Fruit fly (Drosophila melanogaster) whole organism, embryonic: Measurements from ENCODE around the gene CG44362.

Experiments used
- Aef1 ChIP-seq: fragments of 200-800 bp; sonication (Bioruptor generic); IDR thresholded peaks from 3 replicates; pipeline ENCODE4 v1.3.6; 2022; ENCODE audit warnings: missing biosample characterization, missing genetic modification characterization
- Asciz ChIP-seq: fragments of 200-800 bp; sonication (Bioruptor generic); optimal IDR thresholded peaks from 2 replicates; lab custom pipeline; 2017; ENCODE audit warnings: missing biosample characterization, mild to moderate bottlenecking, missing genetic modification characterization, missing genetic modification reagents
- Awh ChIP-seq: fragments of 200-800 bp; sonication (Bioruptor generic); IDR thresholded peaks from 2 replicates; pipeline ENCODE4, ENCODE4 v1.3.6; 2022; ENCODE audit warnings: missing biosample characterization, missing genetic modification characterization
- Bdp1 ChIP-seq: fragments of 200-800 bp; sonication (Bioruptor generic); optimal IDR thresholded peaks from 3 replicates; lab custom pipeline; 2016; ENCODE audit warnings: missing biosample characterization, missing genetic modification characterization
- C15 ChIP-seq: fragments of 200-800 bp; sonication (Bioruptor generic); IDR thresholded peaks from 3 replicates; pipeline ENCODE4 v1.3.6; 2022; ENCODE audit warnings: missing biosample characterization, missing genetic modification characterization
- CG11398 ChIP-seq: fragments of 200-800 bp; sonication (Bioruptor generic); optimal IDR thresholded peaks from 2 replicates; lab custom pipeline; 2016; ENCODE audit warnings: missing biosample characterization, missing genetic modification characterization
- CG11695 ChIP-seq: fragments of 200-800 bp; sonication (Bioruptor generic); IDR thresholded peaks from 3 replicates; pipeline ENCODE4 v1.3.6; 2022; ENCODE audit warnings: missing biosample characterization, missing genetic modification characterization
- CG11723 ChIP-seq: fragments of 200-800 bp; sonication (Bioruptor generic); optimal IDR thresholded peaks from 2 replicates; lab custom pipeline; 2017; ENCODE audit warnings: missing biosample characterization, mild to moderate bottlenecking, missing genetic modification characterization
- CG12071 ChIP-seq: fragments of 200-800 bp; sonication (Bioruptor generic); optimal IDR thresholded peaks from 3 replicates; lab custom pipeline; 2018; ENCODE audit warnings: missing biosample characterization, mild to moderate bottlenecking, missing genetic modification characterization
- CG12219 ChIP-seq: fragments of 200-800 bp; sonication (Bioruptor generic); optimal IDR thresholded peaks from 3 replicates; lab custom pipeline; 2018; ENCODE audit warnings: missing biosample characterization, mild to moderate bottlenecking, missing genetic modification characterization
- CG12391 ChIP-seq: fragments of 200-800 bp; sonication (Bioruptor generic); optimal IDR thresholded peaks from 3 replicates; lab custom pipeline; 2018; ENCODE audit warnings: missing biosample characterization, mild to moderate bottlenecking, missing genetic modification characterization, moderate library complexity
- CG14710 ChIP-seq: fragments of 200-800 bp; sonication (Bioruptor generic); optimal IDR thresholded peaks from 3 replicates; lab custom pipeline; 2019; ENCODE audit warnings: missing biosample characterization, mild to moderate bottlenecking, missing genetic modification characterization, moderate library complexity
- CG16815 ChIP-seq: fragments of 200-800 bp; sonication (Bioruptor generic); optimal IDR thresholded peaks from 3 replicates; lab custom pipeline; 2017; ENCODE audit warnings: missing biosample characterization, mild to moderate bottlenecking, missing genetic modification characterization
- CG17361 ChIP-seq: fragments of 200-800 bp; sonication (Bioruptor generic); IDR thresholded peaks from 3 replicates; pipeline ENCODE4 v1.3.6; 2022; ENCODE audit warnings: missing biosample characterization, missing genetic modification characterization
- CG3407 ChIP-seq: fragments of 200-800 bp; sonication (Bioruptor generic); optimal IDR thresholded peaks from 2 replicates; lab custom pipeline; 2018; ENCODE audit warnings: missing biosample characterization, mild to moderate bottlenecking, missing genetic modification characterization
- CG34422 ChIP-seq: fragments of 200-800 bp; sonication (Bioruptor generic); IDR thresholded peaks from 3 replicates; pipeline ENCODE4 v1.3.6; 2022; ENCODE audit warnings: missing biosample characterization, missing genetic modification characterization
- CG4854 ChIP-seq: fragments of 200-800 bp; sonication (Bioruptor generic); optimal IDR thresholded peaks from 2 replicates; lab custom pipeline; 2016; ENCODE audit warnings: missing biosample characterization, missing genetic modification characterization, inconsistent platforms
- CG6175 ChIP-seq: fragments of 200-800 bp; sonication (Bioruptor generic); IDR thresholded peaks from 3 replicates; pipeline ENCODE4 v1.3.6; 2022; ENCODE audit warnings: missing biosample characterization, missing genetic modification characterization
- CG6254 ChIP-seq: fragments of 200-800 bp; sonication (Bioruptor generic); optimal IDR thresholded peaks from 3 replicates; lab custom pipeline; 2017; ENCODE audit warnings: mild to moderate bottlenecking, missing biosample characterization, missing genetic modification reagents, missing genetic modification characterization
- CG7839 ChIP-seq: fragments of 200-800 bp; sonication (Bioruptor generic); optimal IDR thresholded peaks from 3 replicates; lab custom pipeline; 2018; ENCODE audit warnings: missing biosample characterization, mild to moderate bottlenecking, missing genetic modification characterization, moderate library complexity
- CG7987 ChIP-seq: fragments of 200-800 bp; sonication (Bioruptor generic); optimal IDR thresholded peaks from 2 replicates; lab custom pipeline; 2018; ENCODE audit warnings: missing biosample characterization, mild to moderate bottlenecking, missing genetic modification characterization, moderate library complexity
- CG8281 ChIP-seq: fragments of 200-800 bp; sonication (Bioruptor generic); optimal IDR thresholded peaks from 2 replicates; lab custom pipeline; 2018; ENCODE audit warnings: missing biosample characterization, mild to moderate bottlenecking, missing genetic modification characterization, moderate library complexity
- CG9797 ChIP-seq: fragments of 200-800 bp; sonication (Bioruptor generic); optimal IDR thresholded peaks from 3 replicates; lab custom pipeline; 2018; ENCODE audit warnings: missing biosample characterization, mild to moderate bottlenecking, missing genetic modification characterization
- H2.0 ChIP-seq: fragments of 200-800 bp; sonication (Bioruptor generic); IDR thresholded peaks from 2 replicates; pipeline ENCODE4 v1.3.6; 2022; ENCODE audit warnings: missing biosample characterization, missing genetic modification characterization
- HLHmδ ChIP-seq: fragments of 200-800 bp; sonication (Bioruptor generic); optimal IDR thresholded peaks from 2 replicates; lab custom pipeline; 2018; ENCODE audit warnings: missing biosample characterization, mild to moderate bottlenecking, missing genetic modification characterization, moderate library complexity
- Kr ChIP-seq: fragments of 200-800 bp; sonication (Bioruptor generic); optimal IDR thresholded peaks from 2 replicates; lab custom pipeline; 2017; ENCODE audit warnings: missing biosample characterization, mild to moderate bottlenecking, missing genetic modification characterization
- MESR4 ChIP-seq: fragments of 200-800 bp; sonication (Bioruptor generic); optimal IDR thresholded peaks from 2 replicates; lab custom pipeline; 2018; ENCODE audit warnings: missing biosample characterization, mild to moderate bottlenecking, missing genetic modification characterization, moderate library complexity
- Mad ChIP-seq: fragments of 200-800 bp; sonication (Bioruptor generic); optimal IDR thresholded peaks from 2 replicates; lab custom pipeline; 2016; ENCODE audit warnings: missing biosample characterization, missing genetic modification characterization
- Meics ChIP-seq: fragments of 200-800 bp; sonication (Bioruptor generic); optimal IDR thresholded peaks from 2 replicates; lab custom pipeline; 2017; ENCODE audit warnings: missing biosample characterization, mild to moderate bottlenecking, missing genetic modification characterization
- Ptx1 ChIP-seq: fragments of 200-800 bp; sonication (Bioruptor generic); IDR thresholded peaks from 2 replicates; pipeline ENCODE4 v1.3.6; 2022; ENCODE audit warnings: missing biosample characterization, missing genetic modification characterization
- Sox102F ChIP-seq: fragments of 200-800 bp; sonication (Bioruptor generic); optimal IDR thresholded peaks from 2 replicates; lab custom pipeline; 2018; ENCODE audit warnings: missing biosample characterization, mild to moderate bottlenecking, missing genetic modification characterization, moderate library complexity
- Usf ChIP-seq: fragments of 200-800 bp; sonication (Bioruptor generic); optimal IDR thresholded peaks from 2 replicates; lab custom pipeline; 2017; ENCODE audit warnings: missing genotype, missing biosample characterization, missing genetic modification characterization
- abd-A ChIP-seq: fragments of 200-800 bp; sonication (Bioruptor generic); optimal IDR thresholded peaks from 3 replicates; lab custom pipeline; 2019; ENCODE audit warnings: missing biosample characterization, mild to moderate bottlenecking, missing genetic modification characterization, moderate library complexity
- bsh ChIP-seq, 2 experiments: fragments of 200-800 bp; sonication (Bioruptor generic); optimal IDR thresholded peaks; 2 replicates each; lab custom pipeline; 2017 to 2018; ENCODE audit warnings: mild to moderate bottlenecking in 2 of 2, missing biosample characterization in 2 of 2, missing genetic modification characterization in 2 of 2, moderate library complexity in 1 of 2
- dm ChIP-seq: fragments of 200-800 bp; sonication (Bioruptor generic); optimal IDR thresholded peaks from 3 replicates; lab custom pipeline; 2016; ENCODE audit warnings: missing biosample characterization, missing genetic modification characterization
- dmrt11E ChIP-seq: fragments of 200-800 bp; sonication (Bioruptor generic); optimal IDR thresholded peaks from 3 replicates; lab custom pipeline; 2018; ENCODE audit warnings: missing biosample characterization, mild to moderate bottlenecking, missing genetic modification characterization, moderate library complexity
- dmrt99B ChIP-seq: fragments of 200-800 bp; sonication (Bioruptor generic); optimal IDR thresholded peaks from 2 replicates; lab custom pipeline; 2018; ENCODE audit warnings: missing biosample characterization, mild to moderate bottlenecking, missing genetic modification characterization, moderate library complexity
- esg ChIP-seq: fragments of 200-800 bp; sonication (Bioruptor generic); conservative IDR thresholded peaks from 2 replicates; pipeline ENCODE4 v1.3.6; 2022; ENCODE audit warnings: missing biosample characterization, missing genetic modification characterization
- ewg ChIP-seq: fragments of 200-800 bp; sonication (Bioruptor generic); optimal IDR thresholded peaks from 3 replicates; lab custom pipeline; 2017; ENCODE audit warnings: mild to moderate bottlenecking, missing biosample characterization, missing genetic modification reagents, missing genetic modification characterization
- fd64A ChIP-seq: fragments of 200-800 bp; sonication (Bioruptor generic); optimal IDR thresholded peaks from 3 replicates; lab custom pipeline; 2018; ENCODE audit warnings: missing biosample characterization, mild to moderate bottlenecking, missing genetic modification characterization
- gcm ChIP-seq: fragments of 200-800 bp; sonication (Bioruptor generic); optimal IDR thresholded peaks from 2 replicates; lab custom pipeline; 2019; ENCODE audit warnings: missing biosample characterization, mild to moderate bottlenecking, missing genetic modification characterization, moderate library complexity
- gfzf ChIP-seq: fragments of 200-800 bp; sonication (Bioruptor generic); optimal IDR thresholded peaks from 2 replicates; lab custom pipeline; 2016; ENCODE audit warnings: missing biosample characterization, mild to moderate bottlenecking, missing genetic modification characterization, moderate library complexity
- her ChIP-seq: fragments of 200-800 bp; sonication (Bioruptor generic); optimal IDR thresholded peaks from 2 replicates; lab custom pipeline; 2016; ENCODE audit warnings: missing biosample characterization, missing genetic modification characterization
- jigr1 ChIP-seq: fragments of 200-800 bp; sonication (Bioruptor generic); IDR thresholded peaks from 3 replicates; pipeline ENCODE4 v1.3.6; 2022; ENCODE audit warnings: missing biosample characterization, missing genetic modification characterization
- kay ChIP-seq: fragments of 200-800 bp; sonication (Bioruptor generic); optimal IDR thresholded peaks from 2 replicates; lab custom pipeline; 2016; ENCODE audit warnings: missing biosample characterization, missing genetic modification characterization
- lilli ChIP-seq: fragments of 200-800 bp; sonication (Bioruptor generic); optimal IDR thresholded peaks from 3 replicates; lab custom pipeline; 2016; ENCODE audit warnings: missing biosample characterization, missing genetic modification characterization
- lola ChIP-seq, 3 experiments: fragments of >200 bp in 2 of 3; fragments of 200-800 bp in 1 of 3; sonication (Bioruptor generic) in 1 of 3; optimal IDR thresholded peaks; 2 replicates each; lab custom pipeline; 2017 to 2019; ENCODE audit warnings: missing biosample characterization in 3 of 3, missing genetic modification characterization in 3 of 3, mild to moderate bottlenecking in 1 of 3, moderate library complexity in 1 of 3
- rib ChIP-seq: fragments of 200-800 bp; sonication (Bioruptor generic); IDR thresholded peaks from 2 replicates; pipeline ENCODE4 v1.3.6; 2022; ENCODE audit warnings: missing biosample characterization, missing genetic modification characterization
- sim ChIP-seq: fragments of 200-800 bp; sonication (Bioruptor generic); IDR thresholded peaks from 2 replicates; pipeline ENCODE4 v1.3.6; 2022; ENCODE audit warnings: missing biosample characterization, missing genetic modification characterization
- sr ChIP-seq: fragments of 200-800 bp; sonication (Bioruptor generic); IDR thresholded peaks from 3 replicates; pipeline ENCODE4 v1.3.6; 2022; ENCODE audit warnings: missing biosample characterization, missing genetic modification characterization
- yki ChIP-seq: fragments of >200 bp; optimal IDR thresholded peaks from 3 replicates; lab custom pipeline; 2018

CG44362 gene

DNA sequence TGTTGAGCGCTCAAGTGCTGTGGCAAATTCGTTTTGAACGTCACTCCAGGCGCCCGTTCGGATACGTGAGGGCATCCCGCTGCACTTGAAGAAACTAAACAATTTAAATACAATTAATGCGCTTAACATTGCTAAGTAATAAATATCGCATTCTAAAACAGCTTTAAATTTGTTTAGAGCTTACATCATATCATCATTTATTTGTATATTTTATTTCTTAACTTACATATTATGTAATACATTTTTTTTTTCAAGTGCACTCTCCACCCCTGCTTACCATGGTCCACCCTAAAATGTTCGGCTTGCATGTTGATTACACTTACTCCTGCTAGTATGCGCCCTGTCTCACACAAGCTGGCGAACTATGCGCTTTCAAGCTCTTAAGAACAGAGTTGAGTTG lies 18.0 kb downstream of the CG44362 start (continued):
- TF ChIP-seq CG12219 (GFP tag; lab: Kevin White, UChicago) (peak; percentile 49), CG8281 (tag; lab: Kevin White, UChicago) (no peak), CG7987 (no peak), CG9797 (GFP tag; lab: Kevin White, UChicago) (no peak), ewg (GFP tag; lab: Kevin White, UChicago) (peak; percentile 61), dm (GFP tag; lab: Kevin White, UChicago) (no peak), bsh (GFP tag; optimal IDR thresholded peaks at IDR 0.05; lab: Kevin White, UChicago) (peak in 1 of 2 experiments; percentile 90), MESR4 (GFP tag; lab: Kevin White, UChicago) (no peak), Usf (GFP tag; lab: Kevin White, UChicago) (peak; percentile 50), H2.0 (GFP tag; lab: Robert Waterston, UW) (peak; percentile 53; the same call in 1 of the 2 replicates), CG3407 (GFP tag; lab: Kevin White, UChicago) (peak; percentile 67), CG4854 (GFP tag; lab: Kevin White, UChicago) (peak; percentile 44), her (GFP tag; lab: Kevin White, UChicago) (no peak), CG12071 (GFP tag; lab: Kevin White, UChicago) (no peak), sr (GFP tag; lab: Robert Waterston, UW) (no peak), CG11398 (no peak), dmrt99B (peak; percentile 80), CG12391 (tag; lab: Kevin White, UChicago) (peak; percentile 89), Mad (GFP tag; lab: Kevin White, UChicago) (peak; percentile 48), Aef1 (peak; percentile 43; the same call in 1 of the 3 replicates), gcm (GFP tag; lab: Kevin White, UChicago) (peak; percentile 83), dmrt11E (tag; lab: Kevin White, UChicago) (peak; percentile 94), Ptx1 (GFP tag; lab: Robert Waterston, UW) (peak; percentile 63), Kr (GFP tag; lab: Kevin White, UChicago) (no peak), jigr1 (GFP tag; lab: Robert Waterston, UW) (no peak), Meics (GFP tag; lab: Kevin White, UChicago) (no peak), CG17361 (GFP tag; lab: Robert Waterston, UW) (peak; percentile 80), CG34422 (GFP tag; lab: Robert Waterston, UW) (peak; percentile 70), yki (lab: Kevin White, UChicago) (no peak), Asciz (peak; percentile 72), CG11723 (peak; percentile 29), CG7839 (tag; lab: Kevin White, UChicago) (peak; percentile 44), lilli (GFP tag; lab: Kevin White, UChicago) (peak; percentile 50), fd64A (GFP tag; lab: Kevin White, UChicago) (no peak), Awh (GFP tag; lab: Robert Waterston, UW) (peak; percentile 60), rib (GFP tag; lab: Robert Waterston, UW) (no peak), abd-A (tag; lab: Kevin White, UChicago) (no peak), esg (GFP tag; lab: Robert Waterston, UW) (peak; percentile 62), C15 (GFP tag; lab: Robert Waterston, UW) (no peak; the same call in 2 of the 3 replicates), Sox102F (GFP tag; lab: Kevin White, UChicago) (peak; percentile 74), sim (GFP tag; lab: Robert Waterston, UW) (peak; percentile 56; the same call in 1 of the 2 replicates), kay (GFP tag; lab: Kevin White, UChicago) (peak; percentile 56), CG14710 (tag; lab: Kevin White, UChicago) (peak; percentile 88), HLHmδ (GFP tag; lab: Kevin White, UChicago) (no peak), gfzf (GFP tag; lab: Kevin White, UChicago) (no peak), CG6254 (GFP tag; lab: Kevin White, UChicago) (peak; percentile 87), CG16815 (GFP tag; lab: Kevin White, UChicago) (peak; percentile 81), Bdp1 (peak; percentile 7), CG11695 (GFP tag; lab: Robert Waterston, UW) (peak; percentile 79), lola (GFP tag; optimal IDR thresholded peaks at IDR 0.05; lab: Kevin White, UChicago) (peak in 1 of 3 experiments; percentile 91), CG6175 (no peak)
